Worm (Caenorhabditis elegans) whole organism, young adult: ENCODE results near the gene tag-343.

Experiments used
- B0336.3 ChIP-seq: fragments of 200-800 bp; sonication (Bioruptor generic); IDR thresholded peaks from 2 replicates; pipeline ENCODE4 v1.3.6; 2022; ENCODE audit warnings: missing genetic modification characterization, missing compliant biosample characterization
- C06A6.2 ChIP-seq: fragments of 200-800 bp; sonication (Bioruptor generic); conservative IDR thresholded peaks from 2 replicates; pipeline ENCODE4 v1.3.6; 2022; ENCODE audit warnings: missing genetic modification characterization, missing compliant biosample characterization
- F22D6.2 ChIP-seq: sonication (generic microtip); optimal IDR thresholded peaks from 2 replicates; lab custom pipeline; 2016; ENCODE audit warnings: mild to moderate bottlenecking, missing genetic modification characterization, missing compliant biosample characterization
- F23B12.7 ChIP-seq: sonication (generic microtip); optimal IDR thresholded peaks from 2 replicates; lab custom pipeline; 2017; ENCODE audit warnings: missing genetic modification characterization, mild to moderate bottlenecking, missing compliant biosample characterization, antibody characterized with exemption, moderate library complexity; ENCODE audit not compliant: insufficient read depth
- F37B4.10 ChIP-seq: fragments of 200-800 bp; sonication (Bioruptor generic); IDR thresholded peaks from 2 replicates; pipeline ENCODE4 v1.3.6; 2022; ENCODE audit warnings: missing genetic modification characterization, missing compliant biosample characterization
- F49E8.2 ChIP-seq: sonication (generic microtip); optimal IDR thresholded peaks from 3 replicates; lab custom pipeline; 2017; ENCODE audit warnings: missing genetic modification characterization, mild to moderate bottlenecking, missing compliant biosample characterization, antibody characterized with exemption, moderate library complexity; ENCODE audit not compliant: insufficient read depth
- F57C9.4 ChIP-seq: sonication (generic microtip); optimal IDR thresholded peaks from 2 replicates; lab custom pipeline; 2017; ENCODE audit warnings: mild to moderate bottlenecking, missing genetic modification characterization, missing compliant biosample characterization
- Y53F4B.3 ChIP-seq: fragments of 200-800 bp; sonication (Bioruptor generic); IDR thresholded peaks from 2 replicates; pipeline ENCODE4 v1.3.6; 2022; ENCODE audit warnings: missing genetic modification reagents, missing genetic modification characterization, missing compliant biosample characterization
- Y53G8AR.9 ChIP-seq: fragments of 200-800 bp; sonication (Bioruptor generic); conservative IDR thresholded peaks from 2 replicates; pipeline ENCODE4 v1.3.6; 2022; ENCODE audit warnings: missing genetic modification reagents, missing genetic modification characterization, missing compliant biosample characterization
- akir-1 ChIP-seq: fragments of 200-800 bp; sonication (Bioruptor generic); optimal IDR thresholded peaks from 2 replicates; lab custom pipeline; 2018; ENCODE audit warnings: mild to moderate bottlenecking, missing genetic modification characterization, moderate library complexity, missing compliant biosample characterization
- atf-7 ChIP-seq: sonication (generic microtip); optimal IDR thresholded peaks from 2 replicates; lab custom pipeline; 2017; ENCODE audit warnings: mild to moderate bottlenecking, missing genetic modification characterization, missing compliant biosample characterization
- attf-3 ChIP-seq: fragments of 200-800 bp; sonication (Bioruptor generic); conservative IDR thresholded peaks from 2 replicates; pipeline ENCODE4 v1.3.6; 2022; ENCODE audit warnings: missing genetic modification reagents, missing genetic modification characterization, missing compliant biosample characterization
- attf-5 ChIP-seq: fragments of 200-800 bp; sonication (Bioruptor generic); optimal IDR thresholded peaks from 2 replicates; lab custom pipeline; 2018; ENCODE audit warnings: mild to moderate bottlenecking, missing genetic modification characterization, missing compliant biosample characterization
- attf-6 ChIP-seq: fragments of 200-800 bp; sonication (Bioruptor generic); IDR thresholded peaks from 2 replicates; pipeline ENCODE4 v1.3.6; 2022; ENCODE audit warnings: missing genetic modification reagents, missing genetic modification characterization, missing compliant biosample characterization
- bed-1 ChIP-seq: fragments of 200-800 bp; sonication (Bioruptor generic); IDR thresholded peaks from 2 replicates; pipeline ENCODE4 v1.3.6; 2022; ENCODE audit warnings: missing genetic modification reagents, missing genetic modification characterization, missing compliant biosample characterization
- ceh-40 ChIP-seq: fragments of 200-800 bp; sonication (Bioruptor generic); IDR thresholded peaks from 2 replicates; pipeline ENCODE4 v1.3.6; 2022; ENCODE audit warnings: missing genetic modification characterization, missing compliant biosample characterization
- ceh-91 ChIP-seq: fragments of 200-800 bp; sonication (Bioruptor generic); IDR thresholded peaks from 2 replicates; pipeline ENCODE4 v1.3.6; 2022; ENCODE audit warnings: missing genetic modification reagents, missing genetic modification characterization, missing compliant biosample characterization
- chd-7 ChIP-seq: sonication (generic microtip); optimal IDR thresholded peaks from 2 replicates; lab custom pipeline; 2016; ENCODE audit warnings: mild to moderate bottlenecking, missing genetic modification characterization, moderate library complexity, missing compliant biosample characterization
- egl-44 ChIP-seq: fragments of 200-800 bp; sonication (Bioruptor generic); IDR thresholded peaks from 2 replicates; pipeline ENCODE4 v1.3.6; 2022; ENCODE audit warnings: missing genetic modification reagents, missing genetic modification characterization, missing compliant biosample characterization
- egrh-3 ChIP-seq: fragments of 200-800 bp; sonication (Bioruptor generic); IDR thresholded peaks from 2 replicates; pipeline ENCODE4 v1.3.6; 2022; ENCODE audit warnings: missing genetic modification reagents, missing genetic modification characterization, missing compliant biosample characterization
- ekl-4 ChIP-seq: fragments of 200-800 bp; sonication (Bioruptor generic); IDR thresholded peaks from 2 replicates; pipeline ENCODE4 v1.3.6; 2022; ENCODE audit warnings: missing genetic modification reagents, missing genetic modification characterization, missing compliant biosample characterization
- ets-4 ChIP-seq: fragments of 200-800 bp; sonication (Bioruptor generic); optimal IDR thresholded peaks from 2 replicates; lab custom pipeline; 2018; ENCODE audit warnings: mild to moderate bottlenecking, missing genetic modification characterization, missing compliant biosample characterization
- hmg-20 ChIP-seq: fragments of 200-800 bp; sonication (Bioruptor generic); IDR thresholded peaks from 2 replicates; pipeline ENCODE4 v1.3.6; 2022; ENCODE audit warnings: missing genetic modification reagents, missing genetic modification characterization, missing compliant biosample characterization
- hrde-1 ChIP-seq: sonication (generic microtip); optimal IDR thresholded peaks from 2 replicates; lab custom pipeline; 2016; ENCODE audit warnings: missing genetic modification characterization, mild to moderate bottlenecking, missing compliant biosample characterization, moderate library complexity, missing genotype, missing genetic modification reagents, borderline replicate concordance
- lag-1 ChIP-seq: fragments of 200-800 bp; sonication (Bioruptor generic); IDR thresholded peaks from 2 replicates; pipeline ENCODE4 v1.3.6; 2022; ENCODE audit warnings: missing genetic modification reagents, missing genetic modification characterization, missing compliant biosample characterization
- lin-35 ChIP-seq, 3 experiments: fragments of 150-350 bp in 2 of 3; sonication (generic microtip) in 1 of 3; optimal IDR thresholded peaks; 2 replicates each; lab custom pipeline; 2014 to 2018; ENCODE audit warnings: missing biosample characterization in 3 of 3, missing genetic modification characterization in 3 of 3, missing genetic modification reagents in 3 of 3
- lin-40 ChIP-seq: sonication (generic microtip); optimal IDR thresholded peaks from 2 replicates; lab custom pipeline; 2016; ENCODE audit warnings: missing genetic modification characterization, mild to moderate bottlenecking, missing compliant biosample characterization, missing genotype, missing genetic modification reagents
- lir-1 ChIP-seq: fragments of 200-800 bp; sonication (Bioruptor generic); conservative IDR thresholded peaks from 2 replicates; pipeline ENCODE4 v1.3.6; 2022; ENCODE audit warnings: missing genetic modification reagents, missing genetic modification characterization, missing compliant biosample characterization
- lsl-1 ChIP-seq: fragments of 200-800 bp; sonication (Bioruptor generic); optimal IDR thresholded peaks from 2 replicates; lab custom pipeline; 2018; ENCODE audit warnings: mild to moderate bottlenecking, missing genetic modification characterization, moderate library complexity, missing compliant biosample characterization
- madf-10 ChIP-seq: sonication (generic microtip); optimal IDR thresholded peaks from 2 replicates; lab custom pipeline; 2016; ENCODE audit warnings: mild to moderate bottlenecking, missing genetic modification characterization, missing compliant biosample characterization
- madf-6 ChIP-seq: fragments of 200-800 bp; sonication (Bioruptor generic); IDR thresholded peaks from 2 replicates; pipeline ENCODE4 v1.3.6; 2022; ENCODE audit warnings: missing genetic modification reagents, missing genetic modification characterization, missing compliant biosample characterization
- mcd-1 ChIP-seq: fragments of 200-800 bp; sonication (Bioruptor generic); IDR thresholded peaks from 2 replicates; pipeline ENCODE4 v1.3.6; 2022; ENCODE audit warnings: missing genetic modification reagents, missing genetic modification characterization, missing compliant biosample characterization
- mel-28 ChIP-seq: sonication (generic microtip); optimal IDR thresholded peaks from 2 replicates; lab custom pipeline; 2016; ENCODE audit warnings: borderline replicate concordance, mild to moderate bottlenecking, missing genetic modification characterization, missing compliant biosample characterization
- mxl-1 ChIP-seq: sonication (generic microtip); optimal IDR thresholded peaks from 2 replicates; lab custom pipeline; 2016; ENCODE audit warnings: missing genetic modification characterization, missing compliant biosample characterization
- nhr-179 ChIP-seq: sonication (generic microtip); optimal IDR thresholded peaks from 2 replicates; lab custom pipeline; 2016; ENCODE audit warnings: mild to moderate bottlenecking, missing genetic modification characterization, missing compliant biosample characterization
- nhr-90 ChIP-seq: sonication (generic microtip); optimal IDR thresholded peaks from 2 replicates; lab custom pipeline; 2016; ENCODE audit warnings: missing genotype, mild to moderate bottlenecking, missing genetic modification characterization, missing compliant biosample characterization
- pha-4 ChIP-seq: fragments of 150-350 bp; sonication (generic microtip); optimal IDR thresholded peaks from 2 replicates; lab custom pipeline; 2014; ENCODE audit warnings: missing biosample characterization, missing genetic modification reagents, missing genetic modification characterization
- rcor-1 ChIP-seq: fragments of 200-800 bp; sonication (Bioruptor generic); IDR thresholded peaks from 2 replicates; pipeline ENCODE4 v1.3.6; 2022; ENCODE audit warnings: missing genetic modification reagents, missing genetic modification characterization, missing compliant biosample characterization
- repo-1 ChIP-seq: sonication (generic microtip); optimal IDR thresholded peaks from 2 replicates; lab custom pipeline; 2017; ENCODE audit warnings: mild to moderate bottlenecking, missing genetic modification characterization, missing compliant biosample characterization
- sdz-38 ChIP-seq: sonication (generic microtip); optimal IDR thresholded peaks from 2 replicates; lab custom pipeline; 2016; ENCODE audit warnings: missing genotype, missing genetic modification characterization, missing compliant biosample characterization
- snpc-4 ChIP-seq, 5 experiments: fragments of 150-350 bp in 1 of 5; sonication (generic microtip) in 4 of 5; optimal IDR thresholded peaks; 2 replicates each; lab custom pipeline; 2014 to 2018; ENCODE audit warnings: missing genetic modification characterization in 5 of 5, missing biosample characterization in 3 of 5, antibody characterized with exemption in 2 of 5, mild to moderate bottlenecking in 2 of 5, missing compliant biosample characterization in 2 of 5, missing genotype in 2 of 5, moderate library complexity in 2 of 5, missing genetic modification reagents in 1 of 5
- sptf-2 ChIP-seq: fragments of 200-800 bp; sonication (Bioruptor generic); optimal IDR thresholded peaks from 2 replicates; lab custom pipeline; 2018; ENCODE audit warnings: mild to moderate bottlenecking, missing genetic modification characterization, missing compliant biosample characterization
- tbp1 ChIP-seq: fragments of 200-800 bp; sonication (Bioruptor generic); optimal IDR thresholded peaks from 2 replicates; lab custom pipeline; 2018; ENCODE audit warnings: mild to moderate bottlenecking, missing genetic modification characterization, missing compliant biosample characterization
- unc-130 ChIP-seq: sonication (generic microtip); optimal IDR thresholded peaks from 2 replicates; lab custom pipeline; 2016; ENCODE audit warnings: missing genetic modification reagents, missing genetic modification characterization, missing compliant biosample characterization
- xnd-1 ChIP-seq: sonication (generic microtip); optimal IDR thresholded peaks from 2 replicates; lab custom pipeline; 2016; ENCODE audit warnings: missing genotype, missing genetic modification reagents, missing genetic modification characterization, missing compliant biosample characterization
- ztf-22 ChIP-seq: fragments of 200-800 bp; sonication (Bioruptor generic); optimal IDR thresholded peaks from 2 replicates; lab custom pipeline; 2018; ENCODE audit warnings: mild to moderate bottlenecking, missing genetic modification characterization, moderate library complexity, missing compliant biosample characterization
- ztf-28 ChIP-seq: fragments of 200-800 bp; sonication (Bioruptor generic); IDR thresholded peaks from 2 replicates; pipeline ENCODE4 v1.3.6; 2022; ENCODE audit warnings: missing genetic modification reagents, missing genetic modification characterization, missing compliant biosample characterization

tag-343 gene

ce11 chrX:16641678-16642077 lies 32.9 kb downstream of the tag-343 start:
- TF ChIP-seq Y53F4B.3 (no peak), ekl-4 (GFP tag; lab: Robert Waterston, UW) (no peak), ets-4 (GFP tag; lab: Kevin White, UChicago) (no peak), nhr-179 (tag; lab: Kevin White, UChicago) (no peak), akir-1 (GFP tag; lab: Kevin White, UChicago) (no peak), ztf-22 (GFP tag; lab: Kevin White, UChicago) (no peak), lir-1 (GFP tag; lab: Robert Waterston, UW) (no peak), nhr-90 (tag; lab: Kevin White, UChicago) (no peak), Y53G8AR.9 (GFP tag; lab: Robert Waterston, UW) (no peak), ceh-91 (no peak), ceh-40 (no peak), C06A6.2 (no peak), repo-1 (tag; lab: Kevin White, UChicago) (no peak), F37B4.10 (GFP tag; lab: Robert Waterston, UW) (no peak), hrde-1 (tag; lab: Kevin White, UChicago) (no peak), atf-7 (tag; lab: Kevin White, UChicago) (no peak), F23B12.7 (tag; lab: Kevin White, UChicago) (no peak)

ce11 chrX:16634708-16635107 lies 39.8 kb downstream of the tag-343 start:
- TF ChIP-seq attf-6 (no peak), hmg-20 (GFP tag; lab: Robert Waterston, UW) (peak; percentile 75), C06A6.2 (peak; percentile 62), F49E8.2 (tag; lab: Kevin White, UChicago) (no peak), sptf-2 (GFP tag; lab: Kevin White, UChicago) (peak; percentile 28), madf-6 (GFP tag; lab: Robert Waterston, UW) (no peak; the same call in 1 of the 2 replicates), lsl-1 (GFP tag; lab: Kevin White, UChicago) (no peak), bed-1 (no peak), snpc-4 (GFP tag; optimal IDR thresholded peaks at IDR 0.05; lab: Kevin White, UChicago) (peak; percentile 55), snpc-4 (tag; optimal IDR thresholded peaks at IDR 0.05; lab: Kevin White, UChicago) (peak; percentile 43 to 86 (median 65)), chd-7 (tag; lab: Kevin White, UChicago) (peak; percentile 77), repo-1 (tag; lab: Kevin White, UChicago) (peak; percentile 60), mel-28 (no peak), unc-130 (GFP tag; lab: Kevin White, UChicago) (peak; percentile 30), ztf-28 (0 out of 2 replicates have a peak, but pooled peaks have one; percentile 18), B0336.3 (GFP tag; lab: Robert Waterston, UW) (peak; percentile 78; the same call in 1 of the 2 replicates), sdz-38 (tag; lab: Kevin White, UChicago) (no peak), egl-44 (0 out of 2 replicates have a peak, but pooled peaks have one; percentile 41), mcd-1 (peak; percentile 68), lag-1 (GFP tag; lab: Robert Waterston, UW) (no peak), F57C9.4 (tag; lab: Kevin White, UChicago) (no peak), egrh-3 (peak; percentile 54), xnd-1 (tag; lab: Kevin White, UChicago) (no peak), pha-4 (tag; lab: Kevin White, UChicago) (no peak), lin-40 (tag; lab: Kevin White, UChicago) (peak; percentile 86), F22D6.2 (peak; percentile 43), attf-3 (0 out of 2 replicates have a peak, but pooled peaks have one; percentile 20), lin-35 (GFP tag; optimal IDR thresholded peaks at IDR 0.05; lab: Kevin White, UChicago) (no peak), mxl-1 (tag; lab: Kevin White, UChicago) (peak; percentile 46), rcor-1 (GFP tag; lab: Robert Waterston, UW) (peak; percentile 77), tbp1 (GFP tag; lab: Kevin White, UChicago) (peak; percentile 97), madf-10 (tag; lab: Kevin White, UChicago) (peak; percentile 82), attf-5 (GFP tag; lab: Kevin White, UChicago) (peak; percentile 71)
